Worm (Caenorhabditis elegans): ENCODE results near the gene Y52E8A.6.

ce11 chrII:4341484-4341883 is 21.7 kb upstream of the Y52E8A.6 start:
- TF ChIP-seq sma-9 (GFP tag; optimal IDR thresholded peaks at IDR 0.05) (no peak), sma-9 (tag; optimal IDR thresholded peaks at IDR 0.05) (no peak), zag-1 (tag; optimal IDR thresholded peaks at IDR 0.05) (no peak), nhr-237 (tag; optimal IDR thresholded peaks at IDR 0.05) (no peak), mbf-1 (tag; optimal IDR thresholded peaks at IDR 0.05) (no peak), ztf-11 (tag; optimal IDR thresholded peaks at IDR 0.05) (no peak), nhr-25 (tag; optimal IDR thresholded peaks at IDR 0.05) (no peak), nhr-11 (tag; optimal IDR thresholded peaks at IDR 0.05) (no peak), Y55F3AM.14 (GFP tag; optimal IDR thresholded peaks at IDR 0.05) (no peak), blmp-1 (tag; optimal IDR thresholded peaks at IDR 0.05; ENCODE audit: insufficient read depth) (no peak), R02D3.7 (tag; optimal IDR thresholded peaks at IDR 0.05) (no peak), nhr-10 (tag; optimal IDR thresholded peaks at IDR 0.05) (no peak), snpc-4 (tag; optimal IDR thresholded peaks at IDR 0.05) (no peak), dmd-4 (tag; optimal IDR thresholded peaks at IDR 0.05) (no peak), ceh-82 (tag; optimal IDR thresholded peaks at IDR 0.05) (no peak)

All from whole organism, L2 larva.